Worm (Caenorhabditis elegans) whole organism, L3 larva: ENCODE results near the gene ptr-1.
A peak's percentile ranks its signal among the peaks of the same experiment; 100 is the strongest.

Experiments
- ama-1 ChIP-seq: fragments of 150-350 bp; optimal IDR thresholded peaks from 2 replicates; lab custom pipeline; 2018
- elt-2 ChIP-seq: sonication (generic microtip); optimal IDR thresholded peaks from 2 replicates; lab custom pipeline; 2016; ENCODE audit warnings: missing genetic modification reagents, mild to moderate bottlenecking, missing genetic modification characterization, missing compliant biosample characterization
- elt-3 ChIP-seq, 3 experiments: fragments of 150-350 bp in 1 of 3; sonication (generic microtip) in 2 of 3; optimal IDR thresholded peaks; 2 replicates in 2 of 3; 4 replicates in 1 of 3; lab custom pipeline; 2014 to 2017; ENCODE audit warnings: missing biosample characterization in 3 of 3, missing genetic modification characterization in 3 of 3
- eor-1 ChIP-seq, 2 experiments: fragments of 150-350 bp; optimal IDR thresholded peaks; 2 replicates each; lab custom pipeline; 2014 to 2018; ENCODE audit warnings: missing biosample characterization in 2 of 2, missing genetic modification characterization in 2 of 2
- fos-1 ChIP-seq: fragments of 150-350 bp; optimal IDR thresholded peaks from 2 replicates; lab custom pipeline; 2014; ENCODE audit warnings: missing biosample characterization, missing genetic modification characterization
- nhr-11 ChIP-seq: fragments of 150-350 bp; optimal IDR thresholded peaks from 2 replicates; lab custom pipeline; 2014; ENCODE audit warnings: missing biosample characterization, missing genetic modification characterization
- nhr-25 ChIP-seq: sonication (generic microtip); optimal IDR thresholded peaks from 2 replicates; lab custom pipeline; 2017; ENCODE audit warnings: missing biosample characterization, missing genetic modification characterization
- skn-1 ChIP-seq: fragments of 150-350 bp; optimal IDR thresholded peaks from 2 replicates; lab custom pipeline; 2014; ENCODE audit warnings: missing biosample characterization, missing genetic modification characterization
- tbx-2 ChIP-seq: sonication (generic microtip); optimal IDR thresholded peaks from 2 replicates; lab custom pipeline; 2016; ENCODE audit warnings: mild to moderate bottlenecking, missing genetic modification characterization, missing compliant biosample characterization
- ztf-11 ChIP-seq: fragments of 150-350 bp; optimal IDR thresholded peaks from 2 replicates; lab custom pipeline; 2014; ENCODE audit warnings: missing biosample characterization, missing genetic modification characterization

DNA sequence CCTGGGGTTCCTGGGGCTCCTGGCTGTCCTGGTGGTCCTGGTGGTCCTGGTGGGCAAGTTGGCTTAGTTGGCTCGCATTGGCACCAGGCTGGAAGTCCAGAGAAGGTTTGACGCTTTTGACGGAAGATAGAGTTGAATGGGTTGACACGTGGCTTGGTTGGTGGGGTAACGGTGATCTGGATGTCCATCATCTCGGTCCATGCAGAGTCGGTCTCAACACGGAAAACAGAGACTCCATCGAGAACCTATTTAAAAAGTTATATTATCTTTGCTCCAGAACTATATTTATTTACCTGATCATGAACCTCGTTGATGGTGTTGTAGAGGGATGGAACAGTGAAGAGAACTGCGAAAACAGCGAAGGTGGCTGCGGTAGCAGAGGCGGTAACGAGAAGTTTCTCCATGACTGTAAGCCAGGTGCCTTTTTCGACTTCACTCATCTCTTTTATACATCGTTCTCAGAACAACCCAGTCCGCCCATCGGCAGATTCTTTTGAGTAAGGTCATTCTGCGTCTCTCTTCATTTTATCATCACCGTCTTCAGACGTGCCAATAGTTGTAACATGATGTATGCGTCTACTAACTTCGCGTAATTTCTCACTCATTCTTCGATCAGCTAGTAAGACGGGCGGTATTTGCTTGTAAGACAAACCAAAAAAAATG lies 21.2 kb downstream of the ptr-1 start, which contains the start of gene col-144:
- TF ChIP-seq ztf-11 (tag; lab: Kevin White, UChicago), result no peak
- TF ChIP-seq elt-2 (tag; lab: Kevin White, UChicago), result no peak
- peak; percentile 73 for TF ChIP-seq ama-1
- TF ChIP-seq skn-1, result no peak
- TF ChIP-seq nhr-25 (tag; lab: Kevin White, UChicago), result peak; percentile 70
- peak in 1 of 3 experiments; percentile 12 for TF ChIP-seq elt-3 (tag; optimal IDR thresholded peaks at IDR 0.05; lab: Kevin White, UChicago)
- TF ChIP-seq nhr-11 (tag; lab: Kevin White, UChicago), result no peak
- TF ChIP-seq fos-1 (tag; lab: Kevin White, UChicago), result no peak
- TF ChIP-seq eor-1 (tag; optimal IDR thresholded peaks at IDR 0.05; lab: Kevin White, UChicago), result no peak
- no peak for TF ChIP-seq tbx-2 (tag; lab: Kevin White, UChicago)
